Worm (Caenorhabditis elegans) whole organism, L2 larva: ENCODE data around the gene slc-25A18.1.

ENCODE experiments used
- aly-2 ChIP-seq: fragments of 150-350 bp; optimal IDR thresholded peaks from 2 replicates; lab custom pipeline; 2014; ENCODE audit warnings: missing biosample characterization, missing genetic modification characterization
- ama-1 ChIP-seq: fragments of 150-350 bp; optimal IDR thresholded peaks from 2 replicates; lab custom pipeline; 2018; ENCODE audit warnings: inconsistent platforms
- nhr-10 ChIP-seq: sonication (generic microtip); optimal IDR thresholded peaks from 2 replicates; lab custom pipeline; 2017; ENCODE audit warnings: missing biosample characterization, missing genetic modification characterization
- nhr-11 ChIP-seq: fragments of 150-350 bp; optimal IDR thresholded peaks from 2 replicates; lab custom pipeline; 2014; ENCODE audit warnings: missing biosample characterization, missing genetic modification characterization
- nhr-25 ChIP-seq: fragments of 150-350 bp; sonication (generic microtip); optimal IDR thresholded peaks from 3 replicates; lab custom pipeline; 2014; ENCODE audit warnings: missing biosample characterization, missing genetic modification characterization
- sma-3 ChIP-seq: sonication (generic microtip); optimal IDR thresholded peaks from 2 replicates; lab custom pipeline; 2016; ENCODE audit warnings: missing genetic modification reagents, missing genetic modification characterization, missing compliant biosample characterization
- snpc-4 ChIP-seq: fragments of 150-350 bp; optimal IDR thresholded peaks from 2 replicates; lab custom pipeline; 2014; ENCODE audit warnings: missing biosample characterization, missing genetic modification characterization
- unc-39 ChIP-seq: fragments of 150-350 bp; optimal IDR thresholded peaks from 2 replicates; lab custom pipeline; 2014; ENCODE audit warnings: missing biosample characterization, missing genetic modification characterization
- zag-1 ChIP-seq: fragments of 150-350 bp; optimal IDR thresholded peaks from 2 replicates; lab custom pipeline; 2014; ENCODE audit warnings: missing biosample characterization, missing genetic modification characterization

ce11 chrX:14957176-14957575, 46.6 kb downstream of the slc-25A18.1 start:
- TF ChIP-seq sma-3 (GFP tag; lab: Kevin White, UChicago) (no peak), snpc-4 (tag; lab: Kevin White, UChicago) (no peak), ama-1 (no peak), aly-2 (tag; lab: Kevin White, UChicago) (no peak), zag-1 (no peak), nhr-11 (tag; lab: Kevin White, UChicago) (no peak), nhr-10 (tag; lab: Kevin White, UChicago) (no peak), nhr-25 (tag; lab: Kevin White, UChicago) (no peak), unc-39 (tag; lab: Kevin White, UChicago) (no peak)
